Worm (Caenorhabditis elegans) whole organism, early embryonic: ENCODE results near the gene rfc-1.

Experiments
- B0310.2 ChIP-seq: sonication (generic microtip); optimal IDR thresholded peaks from 2 replicates; lab custom pipeline; 2016; ENCODE audit warnings: mild to moderate bottlenecking, missing genetic modification characterization, missing compliant biosample characterization
- F13C5.2 ChIP-seq: sonication (generic microtip); optimal IDR thresholded peaks from 2 replicates; lab custom pipeline; 2017; ENCODE audit warnings: mild to moderate bottlenecking, missing genetic modification characterization, inconsistent platforms, missing compliant biosample characterization
- aly-1 ChIP-seq: sonication (generic microtip); optimal IDR thresholded peaks from 2 replicates; lab custom pipeline; 2016; ENCODE audit warnings: missing genetic modification characterization, missing compliant biosample characterization
- ama-1 ChIP-seq: fragments of 150-350 bp; optimal IDR thresholded peaks from 2 replicates; lab custom pipeline; 2014
- ceh-13 ChIP-seq: fragments of 200-800 bp; sonication (Bioruptor generic); optimal IDR thresholded peaks from 2 replicates; lab custom pipeline; 2018; ENCODE audit warnings: mild to moderate bottlenecking, missing genetic modification characterization, missing compliant biosample characterization
- ceh-36 ChIP-seq: sonication (generic microtip); optimal IDR thresholded peaks from 2 replicates; lab custom pipeline; 2016; ENCODE audit warnings: missing genetic modification characterization, inconsistent platforms, missing compliant biosample characterization
- ets-7 ChIP-seq: sonication (generic microtip); optimal IDR thresholded peaks from 2 replicates; lab custom pipeline; 2016; ENCODE audit warnings: missing genotype, missing genetic modification characterization, missing compliant biosample characterization
- flt-1 ChIP-seq: fragments of 200-800 bp; sonication (Bioruptor generic); IDR thresholded peaks from 2 replicates; pipeline ENCODE4 v1.3.6; 2022; ENCODE audit warnings: missing genetic modification characterization, missing compliant biosample characterization
- hmbx-1 ChIP-seq: sonication (generic microtip); optimal IDR thresholded peaks from 2 replicates; lab custom pipeline; 2016; ENCODE audit warnings: mild to moderate bottlenecking, missing genetic modification characterization, missing compliant biosample characterization
- hmg-4 ChIP-seq: fragments of 200-800 bp; sonication (Bioruptor generic); optimal IDR thresholded peaks from 2 replicates; lab custom pipeline; 2018; ENCODE audit warnings: mild to moderate bottlenecking, missing genetic modification characterization, missing compliant biosample characterization
- hnd-1 ChIP-seq: sonication (generic microtip); optimal IDR thresholded peaks from 2 replicates; lab custom pipeline; 2016; ENCODE audit warnings: missing genetic modification characterization, missing compliant biosample characterization
- pes-1 ChIP-seq: fragments of 200-800 bp; sonication (Bioruptor generic); IDR thresholded peaks from 2 replicates; pipeline ENCODE4 v1.3.6; 2022; ENCODE audit warnings: missing genetic modification reagents, missing genetic modification characterization, missing compliant biosample characterization
- scrt-1 ChIP-seq: fragments of 200-800 bp; sonication (Bioruptor generic); IDR thresholded peaks from 2 replicates; pipeline ENCODE4 v1.3.6; 2022; ENCODE audit warnings: missing genetic modification characterization, missing compliant biosample characterization
- sea-1 ChIP-seq: fragments of 200-800 bp; sonication (Bioruptor generic); conservative IDR thresholded peaks from 2 replicates; pipeline ENCODE4 v1.3.6; 2022; ENCODE audit warnings: missing genetic modification characterization, missing compliant biosample characterization
- tbx-11 ChIP-seq: fragments of 200-800 bp; sonication (Bioruptor generic); IDR thresholded peaks from 2 replicates; pipeline ENCODE4 v1.3.6; 2022; ENCODE audit warnings: missing genetic modification characterization, missing compliant biosample characterization
- tbx-37 ChIP-seq: fragments of 200-800 bp; sonication (Bioruptor generic); conservative IDR thresholded peaks from 2 replicates; pipeline ENCODE4 v1.3.6; 2022; ENCODE audit warnings: missing genetic modification reagents, missing genetic modification characterization, missing compliant biosample characterization
- tra-4 ChIP-seq: sonication (generic microtip); optimal IDR thresholded peaks from 2 replicates; lab custom pipeline; 2017; ENCODE audit warnings: missing genetic modification characterization, missing compliant biosample characterization

Gene rfc-1

ce11 chrV:14655689-14656088 is 9.9 kb upstream of the rfc-1 start:
- TF ChIP-seq tra-4 (tag; lab: Kevin White, UChicago), result no peak
- TF ChIP-seq tbx-11 (GFP tag; lab: Robert Waterston, UW), result no peak
- no peak for TF ChIP-seq scrt-1
- TF ChIP-seq B0310.2 (tag; lab: Kevin White, UChicago), result no peak
- TF ChIP-seq ceh-36 (tag; lab: Kevin White, UChicago), result no peak
- no peak for TF ChIP-seq aly-1 (tag; lab: Kevin White, UChicago)
- TF ChIP-seq tbx-37, result no peak
- no peak for TF ChIP-seq hnd-1 (tag; lab: Kevin White, UChicago)
- TF ChIP-seq ama-1 (lab: Kevin White, UChicago), result no peak
- TF ChIP-seq hmbx-1, result no peak
- TF ChIP-seq sea-1, result no peak
- TF ChIP-seq hmg-4 (GFP tag; lab: Kevin White, UChicago), result no peak
- TF ChIP-seq ceh-13 (GFP tag; lab: Kevin White, UChicago), result no peak
- no peak for TF ChIP-seq pes-1 (GFP tag; lab: Robert Waterston, UW)
- TF ChIP-seq flt-1 (GFP tag; lab: Robert Waterston, UW), result no peak
- no peak for TF ChIP-seq ets-7
- no peak for TF ChIP-seq F13C5.2

ce11 chrV:14650631-14651030 is 4.9 kb upstream of the rfc-1 start:
- no peak for TF ChIP-seq flt-1 (GFP tag; lab: Robert Waterston, UW)
- no peak for TF ChIP-seq sea-1
- no peak for TF ChIP-seq hmg-4 (GFP tag; lab: Kevin White, UChicago)
- TF ChIP-seq ets-7, result no peak

ce11 chrV:14649929-14650328 is 4.2 kb upstream of the rfc-1 start:
- TF ChIP-seq tra-4 (tag; lab: Kevin White, UChicago) (no peak), sea-1 (no peak), F13C5.2 (no peak), ama-1 (lab: Kevin White, UChicago) (no peak), pes-1 (GFP tag; lab: Robert Waterston, UW) (no peak), ceh-13 (GFP tag; lab: Kevin White, UChicago) (no peak), hmg-4 (GFP tag; lab: Kevin White, UChicago) (no peak), hmbx-1 (no peak)

- TF ChIP-seq tbx-37 (no peak), hnd-1 (tag; lab: Kevin White, UChicago) (no peak), scrt-1 (no peak), hmg-4 (GFP tag; lab: Kevin White, UChicago) (no peak)
These were observed 3.0 kb upstream of the rfc-1 start for ce11 chrV:14648825-14649224.

ce11 chrV:14642016-14642415 is 3.8 kb downstream of the rfc-1 start:
- no peak for TF ChIP-seq hmbx-1
- TF ChIP-seq ama-1 (lab: Kevin White, UChicago), result no peak
- no peak for TF ChIP-seq hnd-1 (tag; lab: Kevin White, UChicago)
- no peak for TF ChIP-seq B0310.2 (tag; lab: Kevin White, UChicago)
- no peak for TF ChIP-seq pes-1 (GFP tag; lab: Robert Waterston, UW)
- no peak for TF ChIP-seq aly-1 (tag; lab: Kevin White, UChicago)
- TF ChIP-seq sea-1, result no peak
- TF ChIP-seq tbx-11 (GFP tag; lab: Robert Waterston, UW), result no peak
- no peak for TF ChIP-seq F13C5.2
- no peak for TF ChIP-seq tra-4 (tag; lab: Kevin White, UChicago)
- TF ChIP-seq ceh-36 (tag; lab: Kevin White, UChicago), result no peak
- TF ChIP-seq ceh-13 (GFP tag; lab: Kevin White, UChicago), result no peak
- no peak for TF ChIP-seq ets-7
- TF ChIP-seq tbx-37, result no peak
- TF ChIP-seq flt-1 (GFP tag; lab: Robert Waterston, UW), result no peak
- no peak for TF ChIP-seq scrt-1
- TF ChIP-seq hmg-4 (GFP tag; lab: Kevin White, UChicago), result no peak

- TF ChIP-seq B0310.2 (tag; lab: Kevin White, UChicago) (no peak), hmg-4 (GFP tag; lab: Kevin White, UChicago) (no peak), ama-1 (lab: Kevin White, UChicago) (no peak), tbx-11 (GFP tag; lab: Robert Waterston, UW) (no peak), tra-4 (tag; lab: Kevin White, UChicago) (no peak)
These were observed 5.0 kb downstream of the rfc-1 start, which contains the start of gene C54G10.1 for ce11 chrV:14640769-14641168. Gene C54G10.1, plus strand, starts transcription at chrV:14641101.

- TF ChIP-seq tbx-37, result no peak
- TF ChIP-seq tbx-11 (GFP tag; lab: Robert Waterston, UW), result no peak
- no peak for TF ChIP-seq ceh-36 (tag; lab: Kevin White, UChicago)
- TF ChIP-seq aly-1 (tag; lab: Kevin White, UChicago), result no peak
- no peak for TF ChIP-seq hmg-4 (GFP tag; lab: Kevin White, UChicago)
- TF ChIP-seq ceh-13 (GFP tag; lab: Kevin White, UChicago), result no peak
- TF ChIP-seq hmbx-1, result no peak
- TF ChIP-seq ets-7, result no peak
- no peak for TF ChIP-seq flt-1 (GFP tag; lab: Robert Waterston, UW)
- no peak for TF ChIP-seq B0310.2 (tag; lab: Kevin White, UChicago)
- TF ChIP-seq F13C5.2, result no peak
- no peak for TF ChIP-seq pes-1 (GFP tag; lab: Robert Waterston, UW)
- no peak for TF ChIP-seq ama-1 (lab: Kevin White, UChicago)
- TF ChIP-seq tra-4 (tag; lab: Kevin White, UChicago), result no peak
- no peak for TF ChIP-seq hnd-1 (tag; lab: Kevin White, UChicago)
- no peak for TF ChIP-seq scrt-1
- no peak for TF ChIP-seq sea-1
These were observed 5.7 kb downstream of the rfc-1 start, which contains the start of gene F43D2.7 for ce11 chrV:14640071-14640470. Gene F43D2.7, minus strand, starts transcription at chrV:14640171.

- TF ChIP-seq hnd-1 (tag; lab: Kevin White, UChicago) (no peak), aly-1 (tag; lab: Kevin White, UChicago) (no peak), F13C5.2 (no peak), hmbx-1 (no peak), tbx-11 (GFP tag; lab: Robert Waterston, UW) (no peak), flt-1 (GFP tag; lab: Robert Waterston, UW) (no peak), scrt-1 (no peak), ama-1 (lab: Kevin White, UChicago) (no peak), pes-1 (GFP tag; lab: Robert Waterston, UW) (no peak), sea-1 (no peak), tbx-37 (no peak), hmg-4 (GFP tag; lab: Kevin White, UChicago) (no peak), B0310.2 (tag; lab: Kevin White, UChicago) (no peak)
These were observed 7.7 kb downstream of the rfc-1 start for ce11 chrV:14638075-14638474.
